Worm (Caenorhabditis elegans) whole organism, L2 larva: Measurements from ENCODE around the gene F35D2.3.
A peak's percentile ranks its signal among the peaks of the same experiment; 100 is the strongest.

Experiments
- F13H6.1 ChIP-seq: sonication (generic microtip); optimal IDR thresholded peaks from 2 replicates; lab custom pipeline; 2016; ENCODE audit warnings: missing genetic modification characterization, missing compliant biosample characterization
- aly-2 ChIP-seq: fragments of 150-350 bp; optimal IDR thresholded peaks from 2 replicates; lab custom pipeline; 2014; ENCODE audit warnings: missing biosample characterization, missing genetic modification characterization
- ama-1 ChIP-seq: fragments of 150-350 bp; optimal IDR thresholded peaks from 2 replicates; lab custom pipeline; 2018; ENCODE audit warnings: inconsistent platforms
- egl-27 ChIP-seq: sonication (generic microtip); optimal IDR thresholded peaks from 3 replicates; lab custom pipeline; 2017; ENCODE audit warnings: missing biosample characterization, missing genetic modification reagents, missing genetic modification characterization
- lin-39 ChIP-seq: fragments of 150-350 bp; optimal IDR thresholded peaks from 2 replicates; lab custom pipeline; 2014; ENCODE audit warnings: missing biosample characterization, missing genetic modification reagents, missing genetic modification characterization
- nhr-12 ChIP-seq: fragments of 150-350 bp; optimal IDR thresholded peaks from 2 replicates; lab custom pipeline; 2014; ENCODE audit warnings: missing biosample characterization, missing genetic modification characterization
- nhr-237 ChIP-seq: fragments of 150-350 bp; optimal IDR thresholded peaks from 2 replicates; lab custom pipeline; 2014; ENCODE audit warnings: missing biosample characterization, missing genetic modification characterization
- nhr-25 ChIP-seq: fragments of 150-350 bp; sonication (generic microtip); optimal IDR thresholded peaks from 3 replicates; lab custom pipeline; 2014; ENCODE audit warnings: missing biosample characterization, missing genetic modification characterization
- snpc-4 ChIP-seq: fragments of 150-350 bp; optimal IDR thresholded peaks from 2 replicates; lab custom pipeline; 2014; ENCODE audit warnings: missing biosample characterization, missing genetic modification characterization
- unc-55 ChIP-seq: fragments of 150-350 bp; sonication (generic microtip); optimal IDR thresholded peaks from 3 replicates; lab custom pipeline; 2014; ENCODE audit warnings: missing biosample characterization, missing genetic modification reagents, missing genetic modification characterization
- ztf-4 ChIP-seq: fragments of 150-350 bp; optimal IDR thresholded peaks from 2 replicates; lab custom pipeline; 2014; ENCODE audit warnings: missing biosample characterization, missing genetic modification characterization

- TF ChIP-seq nhr-25 (tag; lab: Kevin White, UChicago): peak; percentile 29
- no peak for TF ChIP-seq lin-39
- TF ChIP-seq nhr-237 (tag; lab: Kevin White, UChicago): no peak
- no peak for TF ChIP-seq egl-27 (tag; lab: Kevin White, UChicago)
- TF ChIP-seq F13H6.1 (tag; lab: Kevin White, UChicago): no peak
- no peak for TF ChIP-seq unc-55 (GFP tag; lab: Kevin White, UChicago)
- no peak for TF ChIP-seq ama-1
- TF ChIP-seq aly-2: no peak
- TF ChIP-seq nhr-12 (tag; lab: Kevin White, UChicago): no peak
- TF ChIP-seq snpc-4: no peak
- no peak for TF ChIP-seq ztf-4 (tag; lab: Kevin White, UChicago)
Observed at ce11 chrII:7531478-7531877, 38.9 kb upstream of the F35D2.3 start.
